5 fruit fly cellular contexts compared by ENCODE assay signal in the genomic region with DNA sequence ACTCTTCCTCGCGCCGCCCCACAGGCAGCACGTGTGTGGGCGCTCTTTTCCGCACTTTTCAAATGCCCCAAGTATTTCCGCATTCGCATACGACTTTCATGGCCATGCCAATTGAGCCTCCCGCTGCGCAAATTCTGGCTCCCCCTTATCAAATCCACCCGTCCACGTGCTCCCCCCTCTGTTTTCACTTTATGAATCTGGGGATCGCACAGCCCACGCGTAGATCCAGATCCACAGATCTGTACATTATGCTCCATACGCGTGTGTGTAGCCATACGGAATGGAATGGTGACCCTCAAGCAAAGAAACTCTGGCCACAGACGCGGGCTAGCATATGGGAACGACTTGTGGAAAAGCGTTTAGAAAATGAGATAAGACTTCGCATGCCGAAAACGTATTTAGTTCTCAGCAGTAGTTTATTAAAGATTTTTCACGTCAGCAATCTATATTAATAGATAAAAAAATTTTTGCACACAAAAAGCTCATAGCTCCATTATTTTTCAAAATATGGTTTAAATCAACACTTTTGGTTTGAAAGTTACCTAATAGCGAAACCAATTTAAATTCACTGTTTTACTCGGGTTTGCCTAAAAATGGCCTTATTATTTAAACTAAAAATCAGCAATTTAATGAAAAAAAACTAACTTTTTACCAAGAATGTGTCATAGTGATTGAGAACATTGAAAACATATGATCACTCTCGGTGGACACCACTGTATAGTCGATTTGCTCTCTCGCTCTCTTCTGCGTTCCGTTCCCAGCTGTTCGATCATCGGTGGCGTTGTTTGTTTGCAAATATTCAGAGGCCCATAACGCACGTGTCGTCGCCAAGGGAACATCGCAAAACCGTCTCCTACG.
TF ChIP-seq lines count a peak whose summit lies in the region.

No protein-coding gene starts in this region.

TF ChIP-seq in whole organism, adult, 20 proteins besides CTCF, POLR2A, EP300 and RAD21 (continued from another document):
- TF ChIP-seq CG1620 (GFP tag; optimal IDR thresholded peaks at IDR 0.05; lab: Kevin White, UChicago) (no peak), ovo (GFP tag; optimal IDR thresholded peaks at IDR 0.05; lab: Kevin White, UChicago) (no peak)

TF ChIP-seq in whole organism, embryonic, 481 proteins besides CTCF, POLR2A, EP300 and RAD21 (continued from another document and continues in another):
- TF ChIP-seq lab (GFP tag; optimal IDR thresholded peaks at IDR 0.05; lab: Kevin White, UChicago), result peak; percentile 75
- peak; percentile 54 for TF ChIP-seq D19A (tag; optimal IDR thresholded peaks at IDR 0.05; lab: Kevin White, UChicago)
- TF ChIP-seq CG11504 (tag; optimal IDR thresholded peaks at IDR 0.05; lab: Kevin White, UChicago), result peak; percentile 76
- peak; percentile 42 for TF ChIP-seq Max (GFP tag; optimal IDR thresholded peaks at IDR 0.05; lab: Kevin White, UChicago)
- no peak for TF ChIP-seq Lhr (GFP tag; optimal IDR thresholded peaks at IDR 0.05; lab: Kevin White, UChicago)
- peak; percentile 56 for TF ChIP-seq pho (GFP tag; optimal IDR thresholded peaks at IDR 0.05; lab: Kevin White, UChicago)
- TF ChIP-seq rib (GFP tag; IDR thresholded peaks at IDR 0.05; lab: Robert Waterston, UW), result peak; percentile 78
- TF ChIP-seq CG10209 (GFP tag; optimal IDR thresholded peaks at IDR 0.05; lab: Kevin White, UChicago), result peak; percentile 54
- TF ChIP-seq fu2 (GFP tag; optimal IDR thresholded peaks at IDR 0.05; lab: Kevin White, UChicago), result peak; percentile 39
- peak; percentile 9 for TF ChIP-seq gsb-n (tag; optimal IDR thresholded peaks at IDR 0.05; lab: Kevin White, UChicago)
- peak; percentile 48 for TF ChIP-seq Sox102F (GFP tag; optimal IDR thresholded peaks at IDR 0.05; lab: Kevin White, UChicago)
- TF ChIP-seq sqz (GFP tag; optimal IDR thresholded peaks at IDR 0.05; lab: Kevin White, UChicago), result peak; percentile 49
- TF ChIP-seq sug (tag; optimal IDR thresholded peaks at IDR 0.05; lab: Kevin White, UChicago), result peak; percentile 65
- peak; percentile 57 for TF ChIP-seq tx (GFP tag; optimal IDR thresholded peaks at IDR 0.05; lab: Kevin White, UChicago)
- TF ChIP-seq CG30020 (tag; optimal IDR thresholded peaks at IDR 0.05; lab: Kevin White, UChicago), result peak; percentile 30
- TF ChIP-seq grau (tag; optimal IDR thresholded peaks at IDR 0.05; lab: Kevin White, UChicago), result peak; percentile 67
- TF ChIP-seq CG14710 (tag; optimal IDR thresholded peaks at IDR 0.05; lab: Kevin White, UChicago), result peak; percentile 48
- no peak for TF ChIP-seq CG4360 (GFP tag; IDR thresholded peaks at IDR 0.05; lab: Robert Waterston, UW)
- TF ChIP-seq wek (GFP tag; optimal IDR thresholded peaks at IDR 0.05; lab: Kevin White, UChicago), result no peak
- TF ChIP-seq lilli (GFP tag; optimal IDR thresholded peaks at IDR 0.05; lab: Kevin White, UChicago), result peak; percentile 75
- TF ChIP-seq CG4328 (GFP tag; optimal IDR thresholded peaks at IDR 0.05; lab: Kevin White, UChicago), result peak; percentile 10
- TF ChIP-seq CG17359 (tag; optimal IDR thresholded peaks at IDR 0.05; lab: Kevin White, UChicago), result peak; percentile 29
- TF ChIP-seq CG6654 (GFP tag; optimal IDR thresholded peaks at IDR 0.05; lab: Kevin White, UChicago), result peak; percentile 23
- TF ChIP-seq CG1792 (GFP tag; optimal IDR thresholded peaks at IDR 0.05; lab: Kevin White, UChicago), result no peak
- peak; percentile 11 for TF ChIP-seq YL-1 (GFP tag; optimal IDR thresholded peaks at IDR 0.05; lab: Kevin White, UChicago)
- TF ChIP-seq CG2712 (tag; optimal IDR thresholded peaks at IDR 0.05; lab: Kevin White, UChicago), result peak; percentile 57
- peak; percentile 27 for TF ChIP-seq slou (GFP tag; optimal IDR thresholded peaks at IDR 0.05; lab: Kevin White, UChicago)
- TF ChIP-seq CG9437 (GFP tag; optimal IDR thresholded peaks at IDR 0.05; lab: Kevin White, UChicago), result peak; percentile 57
- TF ChIP-seq Antp (GFP tag; optimal IDR thresholded peaks at IDR 0.05; lab: Kevin White, UChicago), result peak; percentile 52
- TF ChIP-seq dmrt99B (tag; optimal IDR thresholded peaks at IDR 0.05; lab: Kevin White, UChicago), result peak; percentile 74

TF ChIP-seq in whole organism, prepupa, 60 proteins besides CTCF, POLR2A, EP300 and RAD21 (continued from another document and continues in another):
- TF ChIP-seq ss (GFP tag; optimal IDR thresholded peaks at IDR 0.05; lab: Kevin White, UChicago) (peak; percentile 29 to 33), fd85E (GFP tag; optimal IDR thresholded peaks at IDR 0.05; lab: Kevin White, UChicago) (no peak), Sox15 (GFP tag; optimal IDR thresholded peaks at IDR 0.05; lab: Kevin White, UChicago) (peak; percentile 49), CG7368 (GFP tag; optimal IDR thresholded peaks at IDR 0.05; lab: Kevin White, UChicago) (no peak), CG8119 (GFP tag; IDR thresholded peaks at IDR 0.05; lab: Robert Waterston, UW) (peak; percentile 55; the same call in 2 of the 3 replicates), CG6854 (GFP tag; optimal IDR thresholded peaks at IDR 0.05; lab: Kevin White, UChicago) (no peak), Ets96B (tag; optimal IDR thresholded peaks at IDR 0.05; lab: Kevin White, UChicago) (peak; percentile 30), cyc (GFP tag; optimal IDR thresholded peaks at IDR 0.05; lab: Kevin White, UChicago) (peak; percentile 48), Blimp-1 (GFP tag; optimal IDR thresholded peaks at IDR 0.05; lab: Kevin White, UChicago) (no peak), Sox102F (GFP tag; optimal IDR thresholded peaks at IDR 0.05; lab: Kevin White, UChicago) (peak; percentile 71), fd59A (GFP tag; optimal IDR thresholded peaks at IDR 0.05; lab: Kevin White, UChicago) (peak; percentile 40), CG11762 (GFP tag; optimal IDR thresholded peaks at IDR 0.05; lab: Kevin White, UChicago; ENCODE audit: insufficient read depth) (peak; percentile 8), esn (GFP tag; optimal IDR thresholded peaks at IDR 0.05; lab: Kevin White, UChicago) (peak; percentile 78), CG10669 (GFP tag; optimal IDR thresholded peaks at IDR 0.05; lab: Kevin White, UChicago) (peak; percentile 42), eg (GFP tag; IDR thresholded peaks at IDR 0.05; lab: Robert Waterston, UW) (no peak; the same call in 2 of the 3 replicates), CG11902 (GFP tag; optimal IDR thresholded peaks at IDR 0.05; lab: Kevin White, UChicago) (peak; percentile 8), CG3919 (GFP tag; optimal IDR thresholded peaks at IDR 0.05; lab: Kevin White, UChicago) (peak; percentile 60), Met (GFP tag; optimal IDR thresholded peaks at IDR 0.05; lab: Kevin White, UChicago) (peak; percentile 76), CG34406 (GFP tag; optimal IDR thresholded peaks at IDR 0.05; lab: Kevin White, UChicago) (peak; percentile 62), Eip93F (GFP tag; optimal IDR thresholded peaks at IDR 0.05; lab: Kevin White, UChicago) (no peak), svp (GFP tag; lab: Kevin White, UChicago) (peak; percentile 89), CG3032 (tag; optimal IDR thresholded peaks at IDR 0.05; lab: Kevin White, UChicago) (peak; percentile 40), vri (GFP tag; optimal IDR thresholded peaks at IDR 0.05; lab: Kevin White, UChicago) (no peak), Gug (GFP tag; IDR thresholded peaks at IDR 0.05; lab: Robert Waterston, UW) (peak; percentile 42; the same call in 1 of the 2 replicates), CG9139 (GFP tag; optimal IDR thresholded peaks at IDR 0.05; lab: Kevin White, UChicago) (no peak), CG32006 (GFP tag; optimal IDR thresholded peaks at IDR 0.05; lab: Kevin White, UChicago) (peak; percentile 82), topi (GFP tag; optimal IDR thresholded peaks at IDR 0.05; lab: Kevin White, UChicago) (peak; percentile 69), Lpt (GFP tag; optimal IDR thresholded peaks at IDR 0.05; lab: Kevin White, UChicago) (peak; percentile 34), Sox14 (GFP tag; optimal IDR thresholded peaks at IDR 0.05; lab: Kevin White, UChicago) (peak; percentile 65), CG8319 (GFP tag; optimal IDR thresholded peaks at IDR 0.05; lab: Kevin White, UChicago) (peak; percentile 70)

TF ChIP-seq in whole organism, pupa, 21 proteins besides CTCF, POLR2A, EP300 and RAD21 (continued from another document):
- TF ChIP-seq Pif1A (GFP tag; optimal IDR thresholded peaks at IDR 0.05; lab: Kevin White, UChicago), result peak; percentile 70
- peak; percentile 57 for TF ChIP-seq CG8159 (tag; optimal IDR thresholded peaks at IDR 0.05; lab: Kevin White, UChicago)
- TF ChIP-seq CG8301 (tag; optimal IDR thresholded peaks at IDR 0.05; lab: Kevin White, UChicago), result peak; percentile 68

TF ChIP-seq in whole organism, wandering third instar larva, 38 proteins besides CTCF, POLR2A, EP300 and RAD21 (continued from another document):
- TF ChIP-seq HLH106 (tag; optimal IDR thresholded peaks at IDR 0.05; lab: Kevin White, UChicago) (peak; percentile 14), dmrt93B (GFP tag; optimal IDR thresholded peaks at IDR 0.05; lab: Kevin White, UChicago) (peak; percentile 12), sv (GFP tag; optimal IDR thresholded peaks at IDR 0.05; lab: Kevin White, UChicago) (peak; percentile 52), Hr78 (GFP tag; optimal IDR thresholded peaks at IDR 0.05; lab: Kevin White, UChicago) (no peak), brk (GFP tag; optimal IDR thresholded peaks at IDR 0.05; lab: Kevin White, UChicago) (no peak), CrebA (GFP tag; optimal IDR thresholded peaks at IDR 0.05; lab: Kevin White, UChicago; ENCODE audit: borderline replicate concordance) (no peak), Jra (GFP tag; optimal IDR thresholded peaks at IDR 0.05; lab: Kevin White, UChicago) (peak; percentile 29), CG9705 (GFP tag; optimal IDR thresholded peaks at IDR 0.05; lab: Kevin White, UChicago) (no peak)
